Fruit fly (Drosophila melanogaster) whole organism, embryonic: ENCODE measurements around the gene CG7916.

ENCODE experiments used
- ATbp ChIP-seq: fragments of 200-800 bp; sonication (Bioruptor generic); optimal IDR thresholded peaks from 2 replicates; lab custom pipeline; 2017; ENCODE audit warnings: missing biosample characterization, mild to moderate bottlenecking, missing genetic modification characterization, missing genetic modification reagents
- Aef1 ChIP-seq: fragments of 200-800 bp; sonication (Bioruptor generic); IDR thresholded peaks from 3 replicates; pipeline ENCODE4 v1.3.6; 2022; ENCODE audit warnings: missing biosample characterization, missing genetic modification characterization
- Bteb2 ChIP-seq: fragments of 200-800 bp; sonication (Bioruptor generic); optimal IDR thresholded peaks from 2 replicates; lab custom pipeline; 2016; ENCODE audit warnings: missing biosample characterization, missing genetic modification characterization
- CG10959 ChIP-seq: fragments of 200-800 bp; sonication (Bioruptor generic); IDR thresholded peaks from 2 replicates; pipeline ENCODE4 v1.3.6; 2022; ENCODE audit warnings: missing biosample characterization, missing genetic modification characterization
- CG1233 ChIP-seq: fragments of 200-800 bp; sonication (Bioruptor generic); optimal IDR thresholded peaks from 4 replicates; lab custom pipeline; 2018; ENCODE audit warnings: missing biosample characterization, mild to moderate bottlenecking, missing genetic modification characterization
- CG13296 ChIP-seq: fragments of 200-800 bp; sonication (Bioruptor generic); optimal IDR thresholded peaks from 3 replicates; lab custom pipeline; 2018; ENCODE audit warnings: missing biosample characterization, mild to moderate bottlenecking, missing genetic modification characterization
- CG13424 ChIP-seq: fragments of 200-800 bp; sonication (Bioruptor generic); optimal IDR thresholded peaks from 2 replicates; lab custom pipeline; 2019; ENCODE audit warnings: missing biosample characterization, mild to moderate bottlenecking, missing genetic modification characterization, moderate library complexity
- CG14860 ChIP-seq: fragments of 200-800 bp; sonication (Bioruptor generic); IDR thresholded peaks from 3 replicates; pipeline ENCODE4 v1.3.6; 2022; ENCODE audit warnings: missing biosample characterization, missing genetic modification characterization; ENCODE audit not compliant: partially characterized antibody
- CG1647 ChIP-seq: fragments of 200-800 bp; sonication (Bioruptor generic); optimal IDR thresholded peaks from 3 replicates; lab custom pipeline; 2016; ENCODE audit warnings: missing biosample characterization, missing genetic modification characterization
- CG17359 ChIP-seq: fragments of 200-800 bp; sonication (Bioruptor generic); optimal IDR thresholded peaks from 3 replicates; lab custom pipeline; 2018; ENCODE audit warnings: missing biosample characterization, mild to moderate bottlenecking, missing genetic modification characterization, moderate library complexity
- CG17385 ChIP-seq: fragments of 200-800 bp; sonication (Bioruptor generic); optimal IDR thresholded peaks from 3 replicates; lab custom pipeline; 2018; ENCODE audit warnings: missing biosample characterization, mild to moderate bottlenecking, missing genetic modification characterization
- CG17568 ChIP-seq: fragments of 200-800 bp; sonication (Bioruptor generic); optimal IDR thresholded peaks from 2 replicates; lab custom pipeline; 2018; ENCODE audit warnings: missing biosample characterization, mild to moderate bottlenecking, missing genetic modification characterization, moderate library complexity
- CG18599 ChIP-seq: fragments of 200-800 bp; sonication (Bioruptor generic); optimal IDR thresholded peaks from 3 replicates; lab custom pipeline; 2017; ENCODE audit warnings: missing biosample characterization, missing genetic modification characterization, mild to moderate bottlenecking, moderate library complexity, missing genetic modification reagents
- CG30403 ChIP-seq: fragments of 200-800 bp; sonication (Bioruptor generic); optimal IDR thresholded peaks from 3 replicates; lab custom pipeline; 2016; ENCODE audit warnings: missing biosample characterization, missing genetic modification characterization
- CG3407 ChIP-seq: fragments of 200-800 bp; sonication (Bioruptor generic); optimal IDR thresholded peaks from 2 replicates; lab custom pipeline; 2018; ENCODE audit warnings: missing biosample characterization, mild to moderate bottlenecking, missing genetic modification characterization
- CG34376 ChIP-seq: fragments of 200-800 bp; sonication (Bioruptor generic); optimal IDR thresholded peaks from 2 replicates; lab custom pipeline; 2018; ENCODE audit warnings: missing biosample characterization, mild to moderate bottlenecking, missing genetic modification characterization
- CG3726 ChIP-seq: fragments of 200-800 bp; sonication (Bioruptor generic); IDR thresholded peaks from 3 replicates; pipeline ENCODE4, ENCODE4 v1.3.6; 2022; ENCODE audit warnings: missing biosample characterization, missing genetic modification characterization
- CG3838 ChIP-seq: fragments of 200-800 bp; sonication (Bioruptor generic); optimal IDR thresholded peaks from 3 replicates; lab custom pipeline; 2016; ENCODE audit warnings: missing biosample characterization, missing genetic modification characterization
- CG7839 ChIP-seq: fragments of 200-800 bp; sonication (Bioruptor generic); optimal IDR thresholded peaks from 3 replicates; lab custom pipeline; 2018; ENCODE audit warnings: missing biosample characterization, mild to moderate bottlenecking, missing genetic modification characterization, moderate library complexity
- CG7928 ChIP-seq: fragments of 200-800 bp; sonication (Bioruptor generic); optimal IDR thresholded peaks from 2 replicates; lab custom pipeline; 2017; ENCODE audit warnings: missing biosample characterization, mild to moderate bottlenecking, missing genetic modification characterization
- CG7987 ChIP-seq: fragments of 200-800 bp; sonication (Bioruptor generic); optimal IDR thresholded peaks from 2 replicates; lab custom pipeline; 2018; ENCODE audit warnings: missing biosample characterization, mild to moderate bottlenecking, missing genetic modification characterization, moderate library complexity
- CG8281 ChIP-seq: fragments of 200-800 bp; sonication (Bioruptor generic); optimal IDR thresholded peaks from 2 replicates; lab custom pipeline; 2018; ENCODE audit warnings: missing biosample characterization, mild to moderate bottlenecking, missing genetic modification characterization, moderate library complexity
- CrebB ChIP-seq: fragments of 200-800 bp; sonication (Bioruptor generic); optimal IDR thresholded peaks from 3 replicates; lab custom pipeline; 2018; ENCODE audit warnings: missing biosample characterization, mild to moderate bottlenecking, missing genetic modification characterization
- Deaf1 ChIP-seq: fragments of 200-800 bp; optimal IDR thresholded peaks from 3 replicates; lab custom pipeline; 2019; ENCODE audit warnings: missing biosample characterization, mild to moderate bottlenecking, missing genetic modification characterization, moderate library complexity
- Fer1 ChIP-seq: fragments of 200-800 bp; sonication (Bioruptor generic); optimal IDR thresholded peaks from 2 replicates; lab custom pipeline; 2017; ENCODE audit warnings: missing biosample characterization, mild to moderate bottlenecking, missing genetic modification characterization
- Gug ChIP-seq: fragments of 200-800 bp; sonication (Bioruptor generic); IDR thresholded peaks from 4 replicates; pipeline ENCODE4 v1.3.6; 2022; ENCODE audit warnings: missing biosample characterization, missing genetic modification characterization
- Hand ChIP-seq: fragments of 200-800 bp; sonication (Bioruptor generic); optimal IDR thresholded peaks from 2 replicates; lab custom pipeline; 2017; ENCODE audit warnings: mild to moderate bottlenecking, missing biosample characterization, missing genetic modification reagents, missing genetic modification characterization
- Hey ChIP-seq: fragments of 200-800 bp; sonication (Bioruptor generic); optimal IDR thresholded peaks from 3 replicates; lab custom pipeline; 2018; ENCODE audit warnings: missing biosample characterization, mild to moderate bottlenecking, missing genetic modification characterization
- Meics ChIP-seq: fragments of 200-800 bp; sonication (Bioruptor generic); optimal IDR thresholded peaks from 2 replicates; lab custom pipeline; 2017; ENCODE audit warnings: missing biosample characterization, mild to moderate bottlenecking, missing genetic modification characterization
- NFAT ChIP-seq: fragments of 200-800 bp; sonication (Bioruptor generic); IDR thresholded peaks from 2 replicates; pipeline ENCODE4 v1.3.6; 2022; ENCODE audit warnings: missing biosample characterization, missing genetic modification characterization
- az2 ChIP-seq: fragments of 200-800 bp; sonication (Bioruptor generic); optimal IDR thresholded peaks from 3 replicates; lab custom pipeline; 2016; ENCODE audit warnings: missing biosample characterization, missing genetic modification characterization
- caup ChIP-seq: fragments of 200-800 bp; sonication (Bioruptor generic); optimal IDR thresholded peaks from 3 replicates; lab custom pipeline; 2017; ENCODE audit warnings: missing biosample characterization, mild to moderate bottlenecking, missing genetic modification characterization, moderate library complexity; ENCODE audit not compliant: severe bottlenecking
- chinmo ChIP-seq: fragments of 200-800 bp; sonication (Bioruptor generic); IDR thresholded peaks from 4 replicates; pipeline ENCODE4 v1.3.6; 2022; ENCODE audit warnings: missing biosample characterization, missing genetic modification characterization; ENCODE audit not compliant: partially characterized antibody
- crol ChIP-seq: fragments of 200-800 bp; sonication (Bioruptor generic); IDR thresholded peaks from 2 replicates; pipeline ENCODE4 v1.3.6; 2022; ENCODE audit warnings: missing biosample characterization, missing genetic modification characterization
- exex ChIP-seq: fragments of 200-800 bp; sonication (Bioruptor generic); optimal IDR thresholded peaks from 4 replicates; lab custom pipeline; 2018; ENCODE audit warnings: missing biosample characterization, mild to moderate bottlenecking, missing genetic modification characterization, moderate library complexity
- gce ChIP-seq: fragments of 200-800 bp; sonication (Bioruptor generic); IDR thresholded peaks from 3 replicates; pipeline ENCODE4 v1.3.6; 2022; ENCODE audit warnings: missing biosample characterization, missing genetic modification characterization
- grn ChIP-seq: fragments of 200-800 bp; sonication (Bioruptor generic); optimal IDR thresholded peaks from 3 replicates; lab custom pipeline; 2017; ENCODE audit warnings: missing biosample characterization, missing genetic modification characterization
- her ChIP-seq: fragments of 200-800 bp; sonication (Bioruptor generic); optimal IDR thresholded peaks from 2 replicates; lab custom pipeline; 2016; ENCODE audit warnings: missing biosample characterization, missing genetic modification characterization
- jumu ChIP-seq: fragments of 200-800 bp; sonication (Bioruptor generic); optimal IDR thresholded peaks from 3 replicates; lab custom pipeline; 2016; ENCODE audit warnings: missing biosample characterization, missing genetic modification characterization
- ken ChIP-seq: fragments of 200-800 bp; sonication (Bioruptor generic); IDR thresholded peaks from 3 replicates; pipeline ENCODE4 v1.3.6; 2022; ENCODE audit warnings: missing biosample characterization, missing genetic modification characterization
- lmd ChIP-seq: fragments of 200-800 bp; sonication (Bioruptor generic); IDR thresholded peaks from 2 replicates; pipeline ENCODE4 v1.3.6; 2022; ENCODE audit warnings: missing biosample characterization, missing genetic modification characterization
- lov ChIP-seq, 2 experiments: fragments of 200-800 bp in 1 of 2; fragments of >200 bp in 1 of 2; sonication (Bioruptor generic) in 1 of 2; IDR thresholded peaks in 1 of 2; optimal IDR thresholded peaks in 1 of 2; 2 replicates in 1 of 2; 3 replicates in 1 of 2; pipeline versions ENCODE4 v1.3.6 to Lab custom; 2017 to 2022; ENCODE audit warnings: missing biosample characterization in 1 of 2, missing genetic modification characterization in 1 of 2
- pfk ChIP-seq: fragments of 200-800 bp; sonication (Bioruptor generic); optimal IDR thresholded peaks from 2 replicates; lab custom pipeline; 2018; ENCODE audit warnings: missing biosample characterization, mild to moderate bottlenecking, missing genetic modification characterization, moderate library complexity
- sima ChIP-seq: fragments of 200-800 bp; sonication (Bioruptor generic); optimal IDR thresholded peaks from 2 replicates; lab custom pipeline; 2016; ENCODE audit warnings: missing biosample characterization, missing genetic modification characterization
- sug ChIP-seq: fragments of 200-800 bp; optimal IDR thresholded peaks from 2 replicates; lab custom pipeline; 2019; ENCODE audit warnings: missing biosample characterization, mild to moderate bottlenecking, missing genetic modification characterization, moderate library complexity
- tx ChIP-seq: fragments of 200-800 bp; sonication (Bioruptor generic); optimal IDR thresholded peaks from 2 replicates; lab custom pipeline; 2016; ENCODE audit warnings: missing biosample characterization, missing genetic modification characterization
- usp ChIP-seq: fragments of >200 bp; optimal IDR thresholded peaks from 2 replicates; lab custom pipeline; 2017; ENCODE audit warnings: missing biosample characterization, missing genetic modification characterization
- vvl ChIP-seq: fragments of 200-800 bp; sonication (Bioruptor generic); IDR thresholded peaks from 2 replicates; pipeline ENCODE4 v1.3.6; 2022; ENCODE audit warnings: missing biosample characterization, missing genetic modification characterization
- wek ChIP-seq: fragments of 200-800 bp; sonication (Bioruptor generic); optimal IDR thresholded peaks from 3 replicates; lab custom pipeline; 2018; ENCODE audit warnings: missing biosample characterization, mild to moderate bottlenecking, missing genetic modification characterization, moderate library complexity

The CG7916 gene

dm6 chr2L:13846239-13846802 lies at the start of gene CG7916:
Gene CG7916, plus strand, starts transcription at chr2L:13846752.
- peak; percentile 41 for TF ChIP-seq CG34376 (GFP tag; lab: Kevin White, UChicago)
- no peak for TF ChIP-seq lmd (GFP tag; lab: Robert Waterston, UW)
- no peak for TF ChIP-seq sima (GFP tag; lab: Kevin White, UChicago)
- peak; percentile 36; the same call in 1 of the 2 replicates for TF ChIP-seq crol
- peak; percentile 12 for TF ChIP-seq Hey (tag; lab: Kevin White, UChicago)
- peak; percentile 46 for TF ChIP-seq grn (GFP tag; lab: Kevin White, UChicago)
- TF ChIP-seq Deaf1 (tag; lab: Kevin White, UChicago) = peak; percentile 48
- TF ChIP-seq sug = peak; percentile 90
- peak; percentile 75 for TF ChIP-seq exex (tag; lab: Kevin White, UChicago)
- TF ChIP-seq, all 482 proteins: peak for 7

DNA sequence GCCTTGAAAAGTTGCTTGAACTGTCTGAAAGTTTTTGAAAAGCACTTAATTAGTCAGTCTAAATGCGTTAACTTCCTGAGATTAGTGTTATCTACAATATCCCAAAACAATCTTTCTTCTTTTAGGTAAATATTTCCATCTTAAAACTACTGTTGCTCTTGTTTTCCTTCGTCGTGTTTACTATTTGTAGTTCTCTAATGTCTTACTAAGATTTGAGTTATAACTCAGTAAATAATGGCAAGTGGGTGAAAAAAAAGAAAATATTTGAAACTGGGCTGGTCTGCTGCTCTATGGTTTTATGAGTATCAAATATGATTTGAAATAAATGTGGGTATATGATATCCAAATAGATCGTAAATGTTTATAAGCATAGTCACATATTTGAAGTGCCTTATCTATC lies 45.4 kb upstream of the CG7916 start:
- TF ChIP-seq Gug (GFP tag; lab: Robert Waterston, UW) = no peak
- no peak for TF ChIP-seq CG7839 (tag; lab: Kevin White, UChicago)
- TF ChIP-seq CG3407 (GFP tag; lab: Kevin White, UChicago) = peak; percentile 21
- no peak for TF ChIP-seq pfk (GFP tag; lab: Kevin White, UChicago)
- no peak for TF ChIP-seq CG30403 (GFP tag; lab: Kevin White, UChicago)
- TF ChIP-seq Aef1 (GFP tag; lab: Robert Waterston, UW) = no peak
- no peak for TF ChIP-seq gce (GFP tag; lab: Robert Waterston, UW)
- TF ChIP-seq CG10959 (GFP tag; lab: Robert Waterston, UW) = no peak
- no peak for TF ChIP-seq vvl (GFP tag; lab: Robert Waterston, UW)
- TF ChIP-seq CG1233 (GFP tag; lab: Kevin White, UChicago) = peak; percentile 11
- TF ChIP-seq CG3838 = no peak
- TF ChIP-seq Fer1 (GFP tag; lab: Kevin White, UChicago) = peak; percentile 35
- TF ChIP-seq lov (optimal IDR thresholded peaks at IDR 0.05; lab: Kevin White, UChicago) = no peak
- TF ChIP-seq lov (GFP tag; IDR thresholded peaks at IDR 0.05; lab: Robert Waterston, UW) = no peak
- no peak for TF ChIP-seq Meics
- TF ChIP-seq CG17385 = peak; percentile 12
- TF ChIP-seq wek = peak; percentile 8
- no peak for TF ChIP-seq NFAT (GFP tag; lab: Robert Waterston, UW)
- peak; percentile 15 for TF ChIP-seq CG7987 (GFP tag; lab: Kevin White, UChicago)
- TF ChIP-seq CG14860 (GFP tag; lab: Robert Waterston, UW) = no peak
- TF ChIP-seq CG3726 (GFP tag; lab: Robert Waterston, UW) = no peak
- no peak for TF ChIP-seq ken (GFP tag; lab: Robert Waterston, UW)
- peak; percentile 76 for TF ChIP-seq ATbp (GFP tag; lab: Kevin White, UChicago)
- no peak for TF ChIP-seq CG1647 (GFP tag; lab: Kevin White, UChicago)
- TF ChIP-seq tx (GFP tag; lab: Kevin White, UChicago) = no peak
- TF ChIP-seq CG18599 (GFP tag; lab: Kevin White, UChicago) = peak; percentile 23
- no peak for TF ChIP-seq caup (GFP tag; lab: Kevin White, UChicago)
- no peak for TF ChIP-seq jumu (GFP tag; lab: Kevin White, UChicago)
- no peak for TF ChIP-seq Bteb2 (GFP tag; lab: Kevin White, UChicago)
- TF ChIP-seq CG17568 = no peak
- no peak for TF ChIP-seq CG7928
- peak; percentile 27 for TF ChIP-seq CG13424 (tag; lab: Kevin White, UChicago)
- no peak for TF ChIP-seq chinmo (GFP tag; lab: Robert Waterston, UW)
- no peak for TF ChIP-seq Hand
- TF ChIP-seq CG8281 (tag; lab: Kevin White, UChicago) = no peak
- TF ChIP-seq CG17359 (tag; lab: Kevin White, UChicago) = peak; percentile 50
- no peak for TF ChIP-seq az2 (GFP tag; lab: Kevin White, UChicago)
- peak; percentile 54 for TF ChIP-seq CrebB (tag; lab: Kevin White, UChicago)
- peak; percentile 8 for TF ChIP-seq CG13296
- no peak for TF ChIP-seq her (GFP tag; lab: Kevin White, UChicago)
- TF ChIP-seq usp = no peak
